Worm (Caenorhabditis elegans): ENCODE data around the gene F54B11.9.

DNA sequence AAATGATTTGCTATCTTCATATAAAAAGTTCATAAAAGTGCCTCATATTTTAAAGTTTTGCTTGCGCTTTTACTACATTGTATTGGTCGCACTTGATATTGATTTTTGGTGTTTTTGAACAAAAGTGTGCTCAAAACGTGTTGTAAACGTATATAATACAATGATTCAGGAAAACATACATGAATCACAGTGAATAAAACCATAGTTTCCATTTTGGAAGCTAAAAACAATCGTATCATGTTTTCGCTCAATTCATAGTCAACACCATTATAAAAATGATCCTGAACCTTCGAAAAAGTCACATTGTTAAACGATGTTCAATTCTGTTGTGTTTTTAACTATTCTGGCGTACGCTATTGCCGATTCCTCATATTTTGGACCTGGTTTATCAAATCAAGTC lies 41.9 kb downstream of the F54B11.9 start, which contains the start of gene C40C9.3:
- TF ChIP-seq egl-5 (tag; optimal IDR thresholded peaks at IDR 0.05) (no peak), ztf-11 (tag; optimal IDR thresholded peaks at IDR 0.05) (no peak), nhr-11 (tag; optimal IDR thresholded peaks at IDR 0.05) (no peak), elt-3 (tag; optimal IDR thresholded peaks at IDR 0.05) (no peak), nhr-28 (tag; optimal IDR thresholded peaks at IDR 0.05) (no peak), fkh-10 (GFP tag; optimal IDR thresholded peaks at IDR 0.05) (no peak), jun-1 (tag; optimal IDR thresholded peaks at IDR 0.05) (no peak), nhr-237 (tag; optimal IDR thresholded peaks at IDR 0.05) (no peak)

Measured in whole organism, L3 larva.